Fruit fly (Drosophila melanogaster) whole organism, adult: Measurements from ENCODE around the gene uncNacbeta.

ENCODE experiments used
- CG11617 ChIP-seq: fragments of 200-800 bp; sonication (Bioruptor generic); optimal IDR thresholded peaks from 2 replicates; lab custom pipeline; 2017; ENCODE audit warnings: mild to moderate bottlenecking, missing biosample characterization, missing genetic modification reagents, missing genetic modification characterization
- CG12768 ChIP-seq: fragments of 200-800 bp; sonication (Bioruptor generic); optimal IDR thresholded peaks from 2 replicates; lab custom pipeline; 2017; ENCODE audit warnings: missing biosample characterization, missing genetic modification characterization, mild to moderate bottlenecking, moderate library complexity, missing genetic modification reagents
- CG14711 ChIP-seq: fragments of 200-800 bp; sonication (Bioruptor generic); optimal IDR thresholded peaks from 2 replicates; lab custom pipeline; 2018; ENCODE audit warnings: missing biosample characterization, mild to moderate bottlenecking, missing genetic modification characterization, moderate library complexity
- CG1620 ChIP-seq: fragments of 200-800 bp; sonication (Bioruptor generic); optimal IDR thresholded peaks from 2 replicates; lab custom pipeline; 2016; ENCODE audit warnings: missing biosample characterization, missing genetic modification characterization
- CG33017 ChIP-seq: fragments of 200-800 bp; sonication (Bioruptor generic); optimal IDR thresholded peaks from 2 replicates; lab custom pipeline; 2018; ENCODE audit warnings: missing biosample characterization, mild to moderate bottlenecking, missing genetic modification characterization, moderate library complexity
- CG5204 ChIP-seq: fragments of 200-800 bp; sonication (Bioruptor generic); optimal IDR thresholded peaks from 2 replicates; lab custom pipeline; 2016; ENCODE audit warnings: missing biosample characterization, missing genetic modification characterization
- CG7045 ChIP-seq: fragments of 200-800 bp; sonication (Bioruptor generic); optimal IDR thresholded peaks from 2 replicates; lab custom pipeline; 2017; ENCODE audit warnings: missing biosample characterization, mild to moderate bottlenecking, missing genetic modification characterization
- CG7101 ChIP-seq: fragments of 200-800 bp; sonication (Bioruptor generic); optimal IDR thresholded peaks from 2 replicates; lab custom pipeline; 2018; ENCODE audit warnings: missing biosample characterization, mild to moderate bottlenecking, missing genetic modification characterization, moderate library complexity
- Clk ChIP-seq: fragments of 200-800 bp; sonication (Bioruptor generic); optimal IDR thresholded peaks from 2 replicates; lab custom pipeline; 2017; ENCODE audit warnings: missing biosample characterization, missing genetic modification characterization
- Crg-1 ChIP-seq: fragments of 200-800 bp; sonication (Bioruptor generic); optimal IDR thresholded peaks from 2 replicates; lab custom pipeline; 2016; ENCODE audit warnings: missing biosample characterization, missing genetic modification characterization
- Hr96 ChIP-seq: fragments of 200-800 bp; sonication (Bioruptor generic); optimal IDR thresholded peaks from 2 replicates; lab custom pipeline; 2016; ENCODE audit warnings: missing biosample characterization, missing genetic modification characterization
- Mnt ChIP-seq: fragments of 200-800 bp; sonication (Bioruptor generic); optimal IDR thresholded peaks from 2 replicates; lab custom pipeline; 2016; ENCODE audit warnings: missing biosample characterization, mild to moderate bottlenecking, missing genetic modification characterization
- bab1 ChIP-seq: fragments of 200-800 bp; sonication (Bioruptor generic); optimal IDR thresholded peaks from 3 replicates; lab custom pipeline; 2019; ENCODE audit warnings: missing biosample characterization, mild to moderate bottlenecking, missing genetic modification characterization, moderate library complexity
- cic ChIP-seq: fragments of 200-800 bp; sonication (Bioruptor generic); optimal IDR thresholded peaks from 2 replicates; lab custom pipeline; 2017; ENCODE audit warnings: missing biosample characterization, mild to moderate bottlenecking, missing genetic modification characterization, moderate library complexity
- cnc ChIP-seq, 2 experiments: fragments of >200 bp; optimal IDR thresholded peaks; 2 replicates each; lab custom pipeline; 2017
- kay ChIP-seq: fragments of 200-800 bp; sonication (Bioruptor generic); peaks from one replicate; lab custom pipeline; 2016; ENCODE audit warnings: missing biosample characterization, missing genetic modification characterization, borderline replicate concordance
- ovo ChIP-seq: fragments of 200-800 bp; sonication (Bioruptor generic); optimal IDR thresholded peaks from 2 replicates; lab custom pipeline; 2016; ENCODE audit warnings: missing biosample characterization, missing genetic modification characterization
- pad ChIP-seq: fragments of 200-800 bp; sonication (Bioruptor generic); optimal IDR thresholded peaks from 3 replicates; lab custom pipeline; 2017; ENCODE audit warnings: missing biosample characterization, missing genetic modification characterization, mild to moderate bottlenecking, moderate library complexity, missing genetic modification reagents
- tj ChIP-seq: fragments of 200-800 bp; sonication (Bioruptor generic); optimal IDR thresholded peaks from 3 replicates; lab custom pipeline; 2017; ENCODE audit warnings: missing biosample characterization, mild to moderate bottlenecking, missing genetic modification characterization, moderate library complexity
- toe ChIP-seq: fragments of 200-800 bp; sonication (Bioruptor generic); optimal IDR thresholded peaks from 2 replicates; lab custom pipeline; 2016; ENCODE audit warnings: missing biosample characterization, missing genetic modification characterization

The uncNacbeta gene

DNA sequence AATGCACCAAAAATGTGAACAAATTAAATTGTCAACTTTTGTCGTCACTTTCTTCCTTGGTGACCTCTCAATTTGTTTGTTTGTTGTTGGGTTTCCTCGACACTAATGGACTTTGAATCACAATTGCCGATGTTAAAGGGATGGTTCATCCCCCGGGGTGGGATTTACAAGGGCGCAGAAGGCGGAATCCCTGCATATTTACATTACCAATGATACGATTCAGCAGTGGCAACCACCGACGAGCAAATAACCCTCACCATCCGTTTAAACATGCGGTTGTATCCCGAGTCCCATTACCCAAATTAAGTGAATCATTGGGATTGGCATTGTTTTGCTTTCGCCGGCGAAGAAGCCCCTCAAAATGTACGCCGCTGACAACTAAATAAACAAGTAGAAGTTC, 27.9 kb upstream of the uncNacbeta start:
- TF ChIP-seq cic (no peak), bab1 (GFP tag; lab: Kevin White, UChicago) (no peak), CG7045 (GFP tag; lab: Kevin White, UChicago) (no peak), pad (GFP tag; lab: Kevin White, UChicago) (no peak), CG12768 (GFP tag; lab: Kevin White, UChicago) (no peak), CG1620 (GFP tag; lab: Kevin White, UChicago) (no peak), cnc (optimal IDR thresholded peaks at IDR 0.05; lab: Kevin White, UChicago) (no peak), Hr96 (GFP tag; lab: Kevin White, UChicago) (no peak), Clk (GFP tag; lab: Kevin White, UChicago) (no peak), CG5204 (GFP tag; lab: Kevin White, UChicago) (no peak), Crg-1 (GFP tag; lab: Kevin White, UChicago) (no peak), CG14711 (tag; lab: Kevin White, UChicago) (no peak), CG11617 (GFP tag; lab: Kevin White, UChicago) (no peak), kay (no peak), CG7101 (tag; lab: Kevin White, UChicago) (no peak), ovo (no peak), Mnt (GFP tag; lab: Kevin White, UChicago) (no peak), toe (GFP tag; lab: Kevin White, UChicago) (no peak)

DNA sequence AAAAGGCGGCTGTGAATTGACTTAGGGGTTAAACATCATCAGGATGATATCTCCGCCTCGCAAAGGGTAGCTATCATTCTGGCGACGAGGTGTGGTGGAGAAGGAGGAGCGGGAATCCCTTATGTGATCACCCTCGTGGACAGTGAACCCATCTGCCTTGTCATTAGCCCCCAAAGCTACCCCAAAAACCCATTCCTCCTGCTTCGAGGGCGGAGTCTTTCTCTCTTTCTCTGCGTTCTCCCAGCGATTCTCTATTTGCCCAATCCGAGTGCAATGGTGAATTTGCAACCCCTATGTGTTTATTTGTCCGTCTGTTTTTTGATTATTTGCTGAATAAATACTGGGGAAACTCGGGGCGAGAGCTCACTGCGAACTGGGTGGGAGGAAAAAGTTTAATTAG, 21.6 kb upstream of the uncNacbeta start:
- no peak for TF ChIP-seq cic

DNA sequence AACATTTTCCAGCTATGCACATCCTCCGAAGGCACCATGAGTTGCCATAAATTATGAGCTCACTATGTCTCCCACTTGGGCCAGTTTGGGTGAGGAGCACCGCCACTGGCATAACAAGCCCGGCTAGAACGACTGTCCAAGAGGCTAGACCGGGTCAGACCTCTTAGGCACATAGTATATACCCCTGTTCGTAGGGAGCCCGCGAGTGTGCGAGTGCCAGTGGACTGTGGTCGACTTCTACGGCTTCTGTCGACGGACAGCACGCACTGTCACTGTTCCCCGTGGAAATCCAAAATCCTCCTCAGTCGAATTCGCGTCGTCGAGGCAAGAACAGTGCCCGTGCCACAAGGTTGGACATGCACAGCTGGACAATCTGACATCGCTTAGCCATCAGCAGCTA, 13.6 kb upstream of the uncNacbeta start, which contains the start of gene Pph13:
TSS of gene Pph13 (plus strand) at position 301 of the 400 bp plus-strand sequence.
- TF ChIP-seq CG7101 (tag; lab: Kevin White, UChicago) (no peak), ovo (no peak), tj (GFP tag; lab: Kevin White, UChicago) (no peak), toe (GFP tag; lab: Kevin White, UChicago) (no peak), bab1 (GFP tag; lab: Kevin White, UChicago) (no peak), CG33017 (no peak), pad (GFP tag; lab: Kevin White, UChicago) (no peak), CG1620 (GFP tag; lab: Kevin White, UChicago) (no peak), Hr96 (GFP tag; lab: Kevin White, UChicago) (no peak), Clk (GFP tag; lab: Kevin White, UChicago) (no peak), Mnt (GFP tag; lab: Kevin White, UChicago) (no peak), CG12768 (GFP tag; lab: Kevin White, UChicago) (no peak), cic (no peak)

DNA sequence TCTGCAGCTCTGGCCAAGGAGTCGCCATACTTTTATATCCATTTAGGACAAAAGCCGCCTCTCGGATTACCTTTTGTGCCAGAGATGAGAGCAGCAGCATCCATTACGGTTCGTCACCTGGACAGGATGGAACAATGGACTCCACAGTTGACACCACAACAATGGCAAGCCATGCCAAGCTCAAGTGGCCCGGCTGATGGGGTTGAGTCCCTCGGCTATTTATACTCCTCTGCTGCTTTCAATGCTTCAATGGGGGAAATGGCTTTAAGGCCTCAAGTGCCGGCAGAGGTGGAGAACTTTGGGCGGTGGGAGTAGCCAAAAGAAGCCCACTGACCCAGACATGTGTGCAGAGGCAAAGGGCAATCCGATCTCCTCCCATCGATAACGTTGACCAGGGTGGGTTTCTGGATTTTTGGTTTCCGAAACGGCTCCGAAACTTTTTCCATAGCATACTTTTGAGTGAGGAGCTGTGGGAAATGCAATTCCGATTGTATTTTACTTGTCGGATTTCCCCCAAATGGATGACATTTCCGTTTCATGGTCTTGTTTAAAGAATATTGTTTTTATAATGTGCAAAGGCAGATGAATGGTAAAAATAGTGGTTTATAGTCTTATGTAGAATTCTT, 13.1 kb upstream of the uncNacbeta start, which contains the start of gene Ptth:
TSS of gene Ptth (minus strand) at position 338 of the 626 bp plus-strand sequence.
- peak; percentile 10 for TF ChIP-seq bab1 (GFP tag; lab: Kevin White, UChicago)
- no peak for TF ChIP-seq kay

DNA sequence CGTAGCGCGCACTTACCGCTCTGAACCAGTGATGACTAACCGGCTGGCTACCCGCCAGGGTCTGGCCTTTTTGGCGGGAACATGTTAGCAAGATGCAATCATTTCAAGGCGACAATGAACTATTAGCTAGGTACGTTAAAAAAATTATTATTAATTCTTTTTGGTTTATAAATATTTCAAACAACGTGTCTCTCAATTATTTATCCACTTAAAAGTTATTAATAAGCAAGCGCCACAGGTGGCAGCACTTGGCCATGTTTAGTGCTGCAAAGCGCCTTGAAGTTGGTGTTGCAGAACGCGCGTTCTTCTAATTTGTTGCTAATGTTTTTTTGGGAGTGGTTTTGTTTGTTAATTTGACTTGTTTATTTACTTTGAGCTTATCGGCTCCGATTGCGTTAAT, 10.6 kb upstream of the uncNacbeta start, which contains the start of the genes Ipk2 and cold:
TSS of gene Ipk2 (minus strand) at position 39 of the 400 bp plus-strand sequence.
TSS of gene cold (plus strand) at position 66 of the 400 bp plus-strand sequence.
- peak; percentile 53 for TF ChIP-seq cic
- TF ChIP-seq CG1620 (GFP tag; lab: Kevin White, UChicago): peak; percentile 93
- TF ChIP-seq CG5204 (GFP tag; lab: Kevin White, UChicago): peak; percentile 84
- peak; percentile 64 for TF ChIP-seq CG33017
- TF ChIP-seq CG14711 (tag; lab: Kevin White, UChicago): peak; percentile 70
- peak; percentile 86 for TF ChIP-seq bab1 (GFP tag; lab: Kevin White, UChicago)
- TF ChIP-seq CG7045 (GFP tag; lab: Kevin White, UChicago): peak; percentile 82
- peak; percentile 88 for TF ChIP-seq CG12768 (GFP tag; lab: Kevin White, UChicago)
- peak; percentile 89 for TF ChIP-seq toe (GFP tag; lab: Kevin White, UChicago)
- peak; percentile 83 for TF ChIP-seq Mnt (GFP tag; lab: Kevin White, UChicago)
- peak; percentile 31 for TF ChIP-seq ovo
- no peak for TF ChIP-seq kay
- TF ChIP-seq Hr96 (GFP tag; lab: Kevin White, UChicago): peak; percentile 81
- TF ChIP-seq pad (GFP tag; lab: Kevin White, UChicago): peak; percentile 83
- peak; percentile 86 for TF ChIP-seq CG7101 (tag; lab: Kevin White, UChicago)
- no peak for TF ChIP-seq cnc (optimal IDR thresholded peaks at IDR 0.05; lab: Kevin White, UChicago)
- TF ChIP-seq Clk (GFP tag; lab: Kevin White, UChicago): peak; percentile 83
- TF ChIP-seq Crg-1 (GFP tag; lab: Kevin White, UChicago): peak; percentile 90
- TF ChIP-seq CG11617 (GFP tag; lab: Kevin White, UChicago): peak; percentile 83
- TF ChIP-seq tj (GFP tag; lab: Kevin White, UChicago): peak; percentile 54

DNA sequence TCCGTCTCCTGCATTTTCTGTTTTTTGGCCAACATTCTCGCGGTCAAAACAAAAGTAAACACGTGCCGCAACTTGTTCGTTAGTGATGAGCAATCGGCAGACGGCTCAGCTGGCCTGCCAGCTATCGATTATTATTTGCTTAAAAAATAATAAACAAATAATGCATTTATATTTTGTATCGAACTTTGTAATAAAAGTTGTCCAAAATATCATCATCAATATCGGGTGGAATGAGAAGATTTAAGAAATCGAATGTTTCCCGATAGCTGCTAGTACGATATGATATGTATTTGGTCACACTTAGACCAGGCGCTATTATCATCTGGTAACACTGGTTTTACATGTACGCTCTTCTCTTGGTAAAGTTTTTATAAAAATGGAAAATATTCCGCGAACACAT, 4.4 kb upstream of the uncNacbeta start, which contains the start of the genes Nle and Sf3b1:
TSS of gene Nle (minus strand) at position 92 of the 400 bp plus-strand sequence.
TSS of gene Sf3b1 (plus strand) at position 311 of the 400 bp plus-strand sequence.
- TF ChIP-seq CG11617 (GFP tag; lab: Kevin White, UChicago) (peak; percentile 58), cic (no peak), CG7101 (tag; lab: Kevin White, UChicago) (peak; percentile 55), Crg-1 (GFP tag; lab: Kevin White, UChicago) (peak; percentile 62), pad (GFP tag; lab: Kevin White, UChicago) (peak; percentile 23), CG5204 (GFP tag; lab: Kevin White, UChicago) (no peak), CG14711 (tag; lab: Kevin White, UChicago) (peak; percentile 55), tj (GFP tag; lab: Kevin White, UChicago) (peak; percentile 2), Hr96 (GFP tag; lab: Kevin White, UChicago) (peak; percentile 20), toe (GFP tag; lab: Kevin White, UChicago) (peak; percentile 66), cnc (optimal IDR thresholded peaks at IDR 0.05; lab: Kevin White, UChicago) (no peak), ovo (no peak), CG33017 (no peak), Clk (GFP tag; lab: Kevin White, UChicago) (peak; percentile 44), kay (no peak), CG7045 (GFP tag; lab: Kevin White, UChicago) (no peak), CG1620 (GFP tag; lab: Kevin White, UChicago) (peak; percentile 67), Mnt (GFP tag; lab: Kevin White, UChicago) (peak; percentile 97), bab1 (GFP tag; lab: Kevin White, UChicago) (peak; percentile 49), CG12768 (GFP tag; lab: Kevin White, UChicago) (peak; percentile 6)
